Worm (Caenorhabditis elegans) whole organism, L1 larva: Measurements from ENCODE around the gene R57.2.
A peak's percentile ranks its signal among the peaks of the same experiment; 100 is the strongest.

Experiments
- C16A3.4 ChIP-seq: fragments of 150-350 bp; optimal IDR thresholded peaks from 2 replicates; lab custom pipeline; 2014; ENCODE audit warnings: missing biosample characterization, missing genetic modification characterization
- F16B12.6 ChIP-seq: fragments of 150-350 bp; optimal IDR thresholded peaks from 2 replicates; lab custom pipeline; 2014; ENCODE audit warnings: missing biosample characterization, missing genetic modification characterization
- aha-1 ChIP-seq: fragments of 150-350 bp; optimal IDR thresholded peaks from 2 replicates; lab custom pipeline; 2014; ENCODE audit warnings: missing biosample characterization, missing genetic modification characterization
- alr-1 ChIP-seq: fragments of 200-800 bp; sonication (Bioruptor generic); optimal IDR thresholded peaks from 2 replicates; lab custom pipeline; 2018; ENCODE audit warnings: borderline replicate concordance, mild to moderate bottlenecking, missing genetic modification characterization, missing compliant biosample characterization
- blmp-1 ChIP-seq: fragments of 150-350 bp; optimal IDR thresholded peaks from 2 replicates; lab custom pipeline; 2014; ENCODE audit warnings: missing biosample characterization, missing genetic modification characterization
- ceh-82 ChIP-seq, 3 experiments: fragments of 150-350 bp in 1 of 3; sonication (generic microtip) in 2 of 3; optimal IDR thresholded peaks; 2 replicates each; lab custom pipeline; 2014 to 2017; ENCODE audit warnings: missing biosample characterization in 3 of 3, missing genetic modification characterization in 3 of 3
- ceh-90 ChIP-seq: sonication (generic microtip); optimal IDR thresholded peaks from 2 replicates; lab custom pipeline; 2016; ENCODE audit warnings: missing genetic modification characterization, missing compliant biosample characterization
- dpl-1 ChIP-seq, 3 experiments: fragments of 150-350 bp in 2 of 3; sonication (generic microtip) in 1 of 3; optimal IDR thresholded peaks; 2 replicates each; lab custom pipeline; 2014 to 2017; ENCODE audit warnings: missing biosample characterization in 3 of 3, missing genetic modification characterization in 3 of 3, missing genetic modification reagents in 3 of 3
- dsc-1 ChIP-seq: sonication (generic microtip); optimal IDR thresholded peaks from 2 replicates; lab custom pipeline; 2016; ENCODE audit warnings: mild to moderate bottlenecking, missing genetic modification characterization, missing compliant biosample characterization
- efl-1 ChIP-seq, 4 experiments: fragments of 150-350 bp; optimal IDR thresholded peaks in 3 of 4; peaks in 1 of 4; 1 replicate in 1 of 4; 2 replicates in 3 of 4; lab custom pipeline; 2014; ENCODE audit warnings: missing biosample characterization in 2 of 4, missing genetic modification characterization in 2 of 4, missing genetic modification reagents in 2 of 4
- efl-3 ChIP-seq: fragments of 200-800 bp; sonication (Bioruptor generic); optimal IDR thresholded peaks from 2 replicates; lab custom pipeline; 2018; ENCODE audit warnings: mild to moderate bottlenecking, missing genetic modification characterization, missing compliant biosample characterization
- egl-13 ChIP-seq: sonication (generic microtip); optimal IDR thresholded peaks from 2 replicates; lab custom pipeline; 2016; ENCODE audit warnings: missing genotype, missing genetic modification reagents, missing genetic modification characterization, missing compliant biosample characterization
- elt-2 ChIP-seq: sonication (generic microtip); optimal IDR thresholded peaks from 2 replicates; lab custom pipeline; 2016; ENCODE audit warnings: missing genetic modification characterization, mild to moderate bottlenecking, inconsistent platforms, missing compliant biosample characterization, missing genetic modification reagents
- ets-5 ChIP-seq: fragments of 200-800 bp; sonication (Bioruptor generic); IDR thresholded peaks from 2 replicates; pipeline ENCODE4 v1.3.6; 2022; ENCODE audit warnings: missing genetic modification characterization, missing compliant biosample characterization
- fkh-8 ChIP-seq: sonication (generic microtip); optimal IDR thresholded peaks from 2 replicates; lab custom pipeline; 2016; ENCODE audit warnings: mild to moderate bottlenecking, missing genetic modification characterization, missing compliant biosample characterization
- fos-1 ChIP-seq: fragments of 150-350 bp; optimal IDR thresholded peaks from 2 replicates; lab custom pipeline; 2014; ENCODE audit warnings: missing biosample characterization, missing genetic modification characterization
- grh-1 ChIP-seq: fragments of 200-800 bp; sonication (Bioruptor generic); IDR thresholded peaks from 2 replicates; pipeline ENCODE4 v1.3.6; 2022; ENCODE audit warnings: missing genetic modification reagents, missing genetic modification characterization, missing compliant biosample characterization
- hlh-17 ChIP-seq: fragments of 200-800 bp; sonication (Bioruptor generic); optimal IDR thresholded peaks from 2 replicates; lab custom pipeline; 2018; ENCODE audit warnings: missing genetic modification characterization, mild to moderate bottlenecking, missing compliant biosample characterization, moderate library complexity, borderline replicate concordance
- lin-13 ChIP-seq: fragments of 150-350 bp; optimal IDR thresholded peaks from 2 replicates; lab custom pipeline; 2014; ENCODE audit warnings: missing biosample characterization, missing genetic modification reagents, missing genetic modification characterization
- lin-14 ChIP-seq: fragments of 200-800 bp; sonication (Bioruptor generic); optimal IDR thresholded peaks from 2 replicates; lab custom pipeline; 2018; ENCODE audit warnings: mild to moderate bottlenecking, missing genetic modification characterization, moderate library complexity, missing compliant biosample characterization
- lin-35 ChIP-seq, 2 experiments: fragments of 150-350 bp; optimal IDR thresholded peaks; 2 replicates each; lab custom pipeline; 2014; ENCODE audit warnings: missing biosample characterization in 2 of 2, missing genetic modification characterization in 2 of 2, missing genetic modification reagents in 2 of 2
- lin-39 ChIP-seq: fragments of 150-350 bp; optimal IDR thresholded peaks from 2 replicates; lab custom pipeline; 2014; ENCODE audit warnings: missing biosample characterization, missing genetic modification reagents, missing genetic modification characterization
- lsy-2 ChIP-seq, 2 experiments: fragments of 150-350 bp; optimal IDR thresholded peaks; 2 replicates each; lab custom pipeline; 2014; ENCODE audit warnings: missing biosample characterization in 2 of 2, missing genetic modification characterization in 2 of 2
- mdl-1 ChIP-seq, 2 experiments: fragments of 150-350 bp; optimal IDR thresholded peaks; 2 replicates each; lab custom pipeline; 2014 to 2017; ENCODE audit warnings: missing biosample characterization in 2 of 2, missing genetic modification characterization in 2 of 2, inconsistent platforms in 1 of 2
- mep-1 ChIP-seq: fragments of 150-350 bp; optimal IDR thresholded peaks from 2 replicates; lab custom pipeline; 2014; ENCODE audit warnings: missing biosample characterization, missing genetic modification characterization
- nhr-20 ChIP-seq: sonication (generic microtip); optimal IDR thresholded peaks from 2 replicates; lab custom pipeline; 2016; ENCODE audit warnings: mild to moderate bottlenecking, missing genetic modification characterization, missing compliant biosample characterization
- nhr-237 ChIP-seq: fragments of 150-350 bp; optimal IDR thresholded peaks from 2 replicates; lab custom pipeline; 2014; ENCODE audit warnings: missing biosample characterization, missing genetic modification characterization
- nhr-47 ChIP-seq: sonication (generic microtip); optimal IDR thresholded peaks from 2 replicates; lab custom pipeline; 2016; ENCODE audit warnings: mild to moderate bottlenecking, missing genetic modification characterization, moderate library complexity, missing compliant biosample characterization
- nhr-71 ChIP-seq: sonication (generic microtip); optimal IDR thresholded peaks from 2 replicates; lab custom pipeline; 2016; ENCODE audit warnings: mild to moderate bottlenecking, missing genetic modification characterization, moderate library complexity, missing compliant biosample characterization
- nhr-85 ChIP-seq: sonication (generic microtip); peaks from one replicate; lab custom pipeline; 2016; ENCODE audit warnings: missing genetic modification characterization, inconsistent platforms, missing compliant biosample characterization
- nhr-90 ChIP-seq: sonication (generic microtip); optimal IDR thresholded peaks from 2 replicates; lab custom pipeline; 2016; ENCODE audit warnings: mild to moderate bottlenecking, missing genetic modification characterization, missing compliant biosample characterization; ENCODE audit not compliant: poor library complexity
- pax-3 ChIP-seq: fragments of 200-800 bp; sonication (Bioruptor generic); optimal IDR thresholded peaks from 2 replicates; lab custom pipeline; 2018; ENCODE audit warnings: mild to moderate bottlenecking, missing genetic modification characterization, moderate library complexity, missing compliant biosample characterization
- rnt-1 ChIP-seq: sonication (generic microtip); optimal IDR thresholded peaks from 2 replicates; lab custom pipeline; 2016; ENCODE audit warnings: mild to moderate bottlenecking, missing genetic modification characterization, moderate library complexity, missing compliant biosample characterization
- snpc-4 ChIP-seq: fragments of 150-350 bp; optimal IDR thresholded peaks from 2 replicates; lab custom pipeline; 2014; ENCODE audit warnings: missing biosample characterization, missing genetic modification characterization
- snu-23 ChIP-seq: sonication (generic microtip); optimal IDR thresholded peaks from 2 replicates; lab custom pipeline; 2016; ENCODE audit warnings: missing genetic modification characterization, missing compliant biosample characterization
- sox-4 ChIP-seq: sonication (generic microtip); optimal IDR thresholded peaks from 2 replicates; lab custom pipeline; 2016; ENCODE audit warnings: missing genetic modification characterization, missing compliant biosample characterization
- swsn-7 ChIP-seq: sonication (generic microtip); optimal IDR thresholded peaks from 2 replicates; lab custom pipeline; 2016; ENCODE audit warnings: missing genetic modification characterization, missing compliant biosample characterization
- tbx-2 ChIP-seq: sonication (generic microtip); optimal IDR thresholded peaks from 2 replicates; lab custom pipeline; 2016; ENCODE audit warnings: missing genetic modification characterization, missing compliant biosample characterization
- unc-30 ChIP-seq: sonication (generic microtip); optimal IDR thresholded peaks from 2 replicates; lab custom pipeline; 2017; ENCODE audit warnings: missing biosample characterization, missing genetic modification characterization
- unc-86 ChIP-seq: sonication (generic microtip); optimal IDR thresholded peaks from 2 replicates; lab custom pipeline; 2016; ENCODE audit warnings: missing genetic modification characterization, missing compliant biosample characterization
- zip-4 ChIP-seq: fragments of 200-800 bp; sonication (Bioruptor generic); optimal IDR thresholded peaks from 2 replicates; lab custom pipeline; 2018; ENCODE audit warnings: mild to moderate bottlenecking, missing genetic modification characterization, moderate library complexity, missing compliant biosample characterization
- ztf-4 ChIP-seq: fragments of 150-350 bp; optimal IDR thresholded peaks from 2 replicates; lab custom pipeline; 2014; ENCODE audit warnings: missing biosample characterization, missing genetic modification characterization

R57.2 gene

DNA sequence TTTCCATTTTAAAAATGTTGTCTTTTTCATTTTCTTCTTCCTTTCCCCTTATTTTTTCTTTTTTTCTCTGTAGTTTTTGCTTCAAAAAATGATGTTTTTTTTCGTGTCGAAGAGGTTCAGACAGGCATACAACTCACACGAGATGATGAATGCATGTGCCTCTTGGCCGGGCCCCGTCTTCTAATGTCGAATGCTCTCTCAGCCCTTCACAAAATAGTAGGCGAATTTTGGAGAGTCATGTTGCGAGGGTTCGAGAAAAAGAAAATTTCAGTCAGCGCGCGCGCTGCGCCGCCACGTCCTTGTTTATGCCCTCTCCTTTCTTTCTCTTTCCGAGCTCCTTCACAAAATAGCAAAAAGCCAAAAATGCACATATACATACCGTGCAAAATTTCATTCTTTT, 27.0 kb downstream of the R57.2 start (continued):
- TF ChIP-seq lin-35 (GFP tag; optimal IDR thresholded peaks at IDR 0.05; lab: Kevin White, UChicago) (peak; percentile 24 to 27), lsy-2 (tag; optimal IDR thresholded peaks at IDR 0.05; lab: Kevin White, UChicago) (peak; percentile 29 to 72), ceh-90 (no peak), lin-39 (no peak), swsn-7 (peak; percentile 66), efl-3 (GFP tag; lab: Kevin White, UChicago) (no peak), zip-4 (GFP tag; lab: Kevin White, UChicago) (no peak), egl-13 (peak; percentile 0), fkh-8 (tag; lab: Kevin White, UChicago) (peak; percentile 84), efl-1 (optimal IDR thresholded peaks at IDR 0.05; lab: Kevin White, UChicago) (peak; percentile 32 to 54), efl-1 (GFP tag; optimal IDR thresholded peaks at IDR 0.05 in 1 of 2; lab: Kevin White, UChicago) (no peak), C16A3.4 (tag; lab: Kevin White, UChicago) (no peak)

DNA sequence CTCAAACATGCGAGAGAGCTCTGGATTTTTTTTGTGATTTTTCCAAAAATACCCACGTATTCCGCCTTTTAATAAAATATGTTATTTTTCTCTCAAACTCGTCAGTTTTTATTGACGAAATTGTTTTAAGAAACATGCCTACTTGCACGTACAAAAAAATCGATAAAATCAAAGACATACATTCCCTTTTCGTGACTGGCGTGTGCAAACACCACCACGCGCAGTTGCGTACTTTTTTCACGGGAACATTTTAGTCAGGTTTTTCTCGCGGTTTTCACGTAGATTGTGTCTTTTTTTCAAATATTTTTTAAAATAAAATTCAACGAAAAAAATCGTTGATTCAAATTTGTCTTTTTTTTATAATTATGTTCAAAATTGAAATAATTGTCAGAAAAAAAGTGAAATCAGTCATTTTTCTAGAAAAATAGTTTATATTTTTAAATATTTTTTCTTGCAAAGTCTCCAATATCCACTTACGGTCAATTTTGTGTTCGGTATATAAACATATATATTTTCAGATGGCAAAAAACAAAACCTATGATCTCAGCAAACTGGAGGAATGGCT, 28.6 kb downstream of the R57.2 start, which contains the start of gene M02E1.1:
M02E1.1 (plus strand) TSS at position 515 of the 565 bp plus-strand sequence.
- TF ChIP-seq snu-23, result peak; percentile 45
- TF ChIP-seq nhr-85, result peak; percentile 33
- TF ChIP-seq nhr-90, result peak; percentile 46
- peak in 1 of 2 experiments; percentile 42 for TF ChIP-seq mdl-1 (tag; optimal IDR thresholded peaks at IDR 0.05; lab: Kevin White, UChicago)
- TF ChIP-seq lsy-2 (tag; optimal IDR thresholded peaks at IDR 0.05; lab: Kevin White, UChicago), result peak; percentile 22 to 51
- TF ChIP-seq ztf-4, result no peak
- no peak for TF ChIP-seq grh-1
- TF ChIP-seq unc-86 (tag; lab: Kevin White, UChicago), result no peak
- peak in 1 of 2 experiments; percentile 66 for TF ChIP-seq lin-35 (GFP tag; optimal IDR thresholded peaks at IDR 0.05; lab: Kevin White, UChicago)
- TF ChIP-seq alr-1 (tag; lab: Kevin White, UChicago), result no peak
- TF ChIP-seq mep-1 (tag; lab: Kevin White, UChicago), result peak; percentile 77
- peak; percentile 21 for TF ChIP-seq swsn-7
- TF ChIP-seq elt-2, result no peak
- no peak for TF ChIP-seq pax-3 (tag; lab: Kevin White, UChicago)
- peak; percentile 36 for TF ChIP-seq tbx-2 (tag; lab: Kevin White, UChicago)
- TF ChIP-seq efl-3 (GFP tag; lab: Kevin White, UChicago), result no peak
- TF ChIP-seq ceh-82 (tag; optimal IDR thresholded peaks at IDR 0.05; lab: Kevin White, UChicago), result peak in 1 of 3 experiments; percentile 21
- peak; percentile 25 for TF ChIP-seq rnt-1 (tag; lab: Kevin White, UChicago)
- no peak for TF ChIP-seq unc-30
- TF ChIP-seq C16A3.4 (tag; lab: Kevin White, UChicago), result peak; percentile 9
- peak in 1 of 2 experiments; percentile 22 for TF ChIP-seq efl-1 (optimal IDR thresholded peaks at IDR 0.05; lab: Kevin White, UChicago)
- peak; percentile 20 to 55 for TF ChIP-seq efl-1 (GFP tag; optimal IDR thresholded peaks at IDR 0.05 in 1 of 2; lab: Kevin White, UChicago)
- peak; percentile 45 for TF ChIP-seq blmp-1 (tag; lab: Kevin White, UChicago)
- TF ChIP-seq nhr-237, result no peak
- no peak for TF ChIP-seq ceh-90
- TF ChIP-seq dpl-1 (GFP tag; optimal IDR thresholded peaks at IDR 0.05; lab: Kevin White, UChicago), result peak in 2 of 3 experiments; percentile 26 to 38
- peak; percentile 53 for TF ChIP-seq nhr-71
- peak; percentile 33 for TF ChIP-seq nhr-20 (tag; lab: Kevin White, UChicago)
- peak; percentile 51 for TF ChIP-seq nhr-47
- no peak for TF ChIP-seq hlh-17 (GFP tag; lab: Kevin White, UChicago)
- no peak for TF ChIP-seq lin-13 (GFP tag; lab: Kevin White, UChicago)
- no peak for TF ChIP-seq fos-1 (tag; lab: Kevin White, UChicago)
- TF ChIP-seq dsc-1 (tag; lab: Kevin White, UChicago), result peak; percentile 20
- peak; percentile 89 for TF ChIP-seq F16B12.6 (tag; lab: Kevin White, UChicago)
- peak; percentile 19 for TF ChIP-seq aha-1 (tag; lab: Kevin White, UChicago)
- no peak for TF ChIP-seq ets-5 (GFP tag; lab: Robert Waterston, UW)
- no peak for TF ChIP-seq sox-4 (tag; lab: Kevin White, UChicago)
- TF ChIP-seq lin-14, result peak; percentile 41
- peak; percentile 6 for TF ChIP-seq snpc-4 (tag; lab: Kevin White, UChicago)
